Worm (Caenorhabditis elegans) whole organism, L3 larva: ENCODE results near the gene F18A11.5.

Experiments used
- R02D3.7 ChIP-seq: fragments of 150-350 bp; optimal IDR thresholded peaks from 2 replicates; lab custom pipeline; 2014; ENCODE audit warnings: missing biosample characterization, missing genetic modification characterization
- ama-1 ChIP-seq: fragments of 150-350 bp; optimal IDR thresholded peaks from 2 replicates; lab custom pipeline; 2018
- ceh-16 ChIP-seq: sonication (generic microtip); optimal IDR thresholded peaks from 2 replicates; lab custom pipeline; 2017; ENCODE audit warnings: missing biosample characterization, missing genetic modification characterization
- ceh-82 ChIP-seq: fragments of 150-350 bp; optimal IDR thresholded peaks from 2 replicates; lab custom pipeline; 2014; ENCODE audit warnings: missing biosample characterization, missing genetic modification characterization
- daf-12 ChIP-seq: fragments of 150-350 bp; optimal IDR thresholded peaks from 2 replicates; lab custom pipeline; 2014; ENCODE audit warnings: missing biosample characterization, missing genetic modification reagents, missing genetic modification characterization
- elt-1 ChIP-seq: fragments of 150-350 bp; optimal IDR thresholded peaks from 2 replicates; lab custom pipeline; 2014; ENCODE audit warnings: missing biosample characterization, missing genetic modification characterization
- elt-2 ChIP-seq: sonication (generic microtip); optimal IDR thresholded peaks from 2 replicates; lab custom pipeline; 2016; ENCODE audit warnings: missing genetic modification reagents, mild to moderate bottlenecking, missing genetic modification characterization, missing compliant biosample characterization
- elt-3 ChIP-seq, 3 experiments: fragments of 150-350 bp in 1 of 3; sonication (generic microtip) in 2 of 3; optimal IDR thresholded peaks; 2 replicates in 2 of 3; 4 replicates in 1 of 3; lab custom pipeline; 2014 to 2017; ENCODE audit warnings: missing biosample characterization in 3 of 3, missing genetic modification characterization in 3 of 3
- fos-1 ChIP-seq: fragments of 150-350 bp; optimal IDR thresholded peaks from 2 replicates; lab custom pipeline; 2014; ENCODE audit warnings: missing biosample characterization, missing genetic modification characterization
- jun-1 ChIP-seq: fragments of 150-350 bp; optimal IDR thresholded peaks from 2 replicates; lab custom pipeline; 2014; ENCODE audit warnings: missing biosample characterization, missing genetic modification reagents, missing genetic modification characterization
- lin-15B ChIP-seq: fragments of 150-350 bp; optimal IDR thresholded peaks from 2 replicates; lab custom pipeline; 2014; ENCODE audit warnings: missing biosample characterization, missing genetic modification characterization
- lsy-12 ChIP-seq: sonication (generic microtip); optimal IDR thresholded peaks from 2 replicates; lab custom pipeline; 2016; ENCODE audit warnings: mild to moderate bottlenecking, missing genetic modification characterization, missing compliant biosample characterization
- mml-1 ChIP-seq: fragments of 150-350 bp; sonication (generic microtip); optimal IDR thresholded peaks from 3 replicates; lab custom pipeline; 2014; ENCODE audit warnings: missing biosample characterization, missing genetic modification characterization
- nfya-1 ChIP-seq: sonication (generic microtip); optimal IDR thresholded peaks from 2 replicates; lab custom pipeline; 2017; ENCODE audit warnings: missing genetic modification characterization, mild to moderate bottlenecking, missing compliant biosample characterization, antibody characterized with exemption, moderate library complexity; ENCODE audit not compliant: insufficient read depth
- nhr-11 ChIP-seq: fragments of 150-350 bp; optimal IDR thresholded peaks from 2 replicates; lab custom pipeline; 2014; ENCODE audit warnings: missing biosample characterization, missing genetic modification characterization
- nhr-12 ChIP-seq: fragments of 150-350 bp; optimal IDR thresholded peaks from 2 replicates; lab custom pipeline; 2014; ENCODE audit warnings: missing biosample characterization, missing genetic modification characterization
- nhr-23 ChIP-seq: fragments of 150-350 bp; optimal IDR thresholded peaks from 2 replicates; lab custom pipeline; 2014; ENCODE audit warnings: missing biosample characterization, missing genetic modification reagents, missing genetic modification characterization
- nhr-25 ChIP-seq: sonication (generic microtip); optimal IDR thresholded peaks from 2 replicates; lab custom pipeline; 2017; ENCODE audit warnings: missing biosample characterization, missing genetic modification characterization
- nhr-28 ChIP-seq: fragments of 150-350 bp; optimal IDR thresholded peaks from 2 replicates; lab custom pipeline; 2014; ENCODE audit warnings: missing biosample characterization, missing genetic modification characterization
- nhr-43 ChIP-seq: sonication (generic microtip); optimal IDR thresholded peaks from 2 replicates; lab custom pipeline; 2016; ENCODE audit warnings: mild to moderate bottlenecking, missing genetic modification characterization, missing compliant biosample characterization; ENCODE audit not compliant: poor library complexity, severe bottlenecking
- nhr-76 ChIP-seq: fragments of 150-350 bp; sonication (generic microtip); optimal IDR thresholded peaks from 5 replicates; lab custom pipeline; 2014; ENCODE audit warnings: missing biosample characterization, missing genetic modification characterization
- nhr-77 ChIP-seq: fragments of 150-350 bp; optimal IDR thresholded peaks from 2 replicates; lab custom pipeline; 2014; ENCODE audit warnings: missing biosample characterization, missing genetic modification characterization
- pha-4 ChIP-seq: fragments of 150-350 bp; optimal IDR thresholded peaks from 2 replicates; lab custom pipeline; 2014; ENCODE audit warnings: missing biosample characterization, missing genetic modification reagents, missing genetic modification characterization
- pqm-1 ChIP-seq: fragments of 150-350 bp; optimal IDR thresholded peaks from 2 replicates; lab custom pipeline; 2017; ENCODE audit warnings: missing biosample characterization, missing genetic modification characterization, inconsistent platforms
- sea-2 ChIP-seq: fragments of 150-350 bp; sonication (generic microtip); optimal IDR thresholded peaks from 4 replicates; lab custom pipeline; 2014; ENCODE audit warnings: missing biosample characterization, missing genetic modification reagents, missing genetic modification characterization
- skn-1 ChIP-seq: fragments of 150-350 bp; optimal IDR thresholded peaks from 2 replicates; lab custom pipeline; 2014; ENCODE audit warnings: missing biosample characterization, missing genetic modification characterization
- tbx-2 ChIP-seq: sonication (generic microtip); optimal IDR thresholded peaks from 2 replicates; lab custom pipeline; 2016; ENCODE audit warnings: mild to moderate bottlenecking, missing genetic modification characterization, missing compliant biosample characterization
- unc-62 ChIP-seq: fragments of 150-350 bp; sonication (generic microtip); optimal IDR thresholded peaks from 4 replicates; lab custom pipeline; 2014; ENCODE audit warnings: missing biosample characterization, missing genetic modification reagents, missing genetic modification characterization
- ztf-11 ChIP-seq: fragments of 150-350 bp; optimal IDR thresholded peaks from 2 replicates; lab custom pipeline; 2014; ENCODE audit warnings: missing biosample characterization, missing genetic modification characterization
- ztf-4 ChIP-seq: fragments of 150-350 bp; optimal IDR thresholded peaks from 2 replicates; lab custom pipeline; 2014; ENCODE audit warnings: missing biosample characterization, missing genetic modification characterization

Gene F18A11.5

DNA sequence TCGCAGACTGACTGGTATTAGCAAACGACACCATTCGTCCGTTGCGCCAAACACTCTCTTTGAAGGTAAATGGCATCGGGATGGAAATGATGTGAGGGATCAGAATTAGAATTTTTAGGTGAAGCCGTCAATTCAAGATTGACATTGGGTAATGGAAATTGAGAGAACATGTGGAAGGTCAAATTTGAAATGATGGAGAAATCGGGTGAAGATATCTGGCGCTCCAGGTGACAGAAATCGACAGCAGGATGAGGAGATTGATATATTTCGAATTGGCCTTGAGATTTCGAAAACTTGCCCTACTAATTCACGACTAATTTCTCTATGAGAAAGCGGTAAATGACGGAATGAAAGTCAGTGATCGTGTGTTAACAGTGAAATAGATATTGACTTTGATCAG lies 8.5 kb upstream of the F18A11.5 start:
- TF ChIP-seq daf-12 (tag; lab: Kevin White, UChicago) (no peak), nhr-12 (no peak), unc-62 (peak; percentile 2), pha-4 (tag; lab: Kevin White, UChicago) (no peak), nhr-25 (tag; lab: Kevin White, UChicago) (peak; percentile 59), skn-1 (no peak), elt-2 (tag; lab: Kevin White, UChicago) (no peak), nhr-28 (tag; lab: Kevin White, UChicago) (no peak)

DNA sequence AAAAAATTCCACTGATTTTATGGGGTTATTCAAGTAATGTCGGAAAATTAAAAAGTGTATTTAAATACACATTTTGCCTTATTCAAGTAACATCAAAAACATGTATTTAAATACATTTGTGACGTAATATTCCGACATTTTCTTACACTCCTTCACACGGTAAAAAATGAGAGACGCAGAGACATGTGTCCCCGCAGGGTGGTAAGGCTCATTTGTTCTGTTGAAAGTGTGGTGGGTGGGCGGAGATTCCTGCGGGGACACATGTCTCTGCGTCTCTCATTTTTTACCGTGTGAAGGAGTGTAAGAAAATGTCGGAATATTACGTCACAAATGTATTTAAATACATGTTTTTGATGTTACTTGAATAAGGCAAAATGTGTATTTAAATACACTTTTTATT lies 2.3 kb upstream of the F18A11.5 start:
- peak; percentile 3 for TF ChIP-seq R02D3.7 (tag; lab: Kevin White, UChicago)
- peak; percentile 61 for TF ChIP-seq ceh-82 (tag; lab: Kevin White, UChicago)
- peak; percentile 15 for TF ChIP-seq lin-15B (tag; lab: Kevin White, UChicago)
- TF ChIP-seq nhr-23 (tag; lab: Kevin White, UChicago), result peak; percentile 44
- TF ChIP-seq lsy-12 (tag; lab: Kevin White, UChicago), result peak; percentile 50
- peak; percentile 11 for TF ChIP-seq pha-4 (tag; lab: Kevin White, UChicago)
- peak; percentile 30 for TF ChIP-seq tbx-2 (tag; lab: Kevin White, UChicago)
- peak; percentile 3 for TF ChIP-seq jun-1 (tag; lab: Kevin White, UChicago)
- TF ChIP-seq elt-2 (tag; lab: Kevin White, UChicago), result peak; percentile 63
- peak; percentile 56 for TF ChIP-seq nhr-25 (tag; lab: Kevin White, UChicago)
- TF ChIP-seq nfya-1 (tag; lab: Kevin White, UChicago), result peak; percentile 46
- TF ChIP-seq, all 47 proteins: peak for 11; not testable (repeated sequence) for 36

DNA sequence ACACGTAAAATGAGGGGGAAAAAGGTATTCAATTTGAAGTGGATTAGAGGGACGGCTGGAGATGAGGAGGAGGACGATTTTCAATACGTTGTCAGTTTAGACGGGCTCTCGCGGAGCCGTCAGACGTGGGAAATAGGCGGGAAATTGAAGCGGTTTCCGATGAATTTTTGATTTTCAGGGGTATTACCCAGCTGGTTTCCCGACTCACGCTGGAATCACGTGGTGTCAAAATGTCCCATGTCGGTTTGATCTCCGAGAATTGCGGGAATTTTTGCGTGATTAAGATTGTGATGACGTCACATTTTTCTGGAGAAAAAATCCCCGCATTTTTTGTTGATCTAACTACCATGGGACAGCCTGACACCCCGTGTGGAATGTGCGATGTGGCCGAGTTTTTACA lies 1.4 kb downstream of the F18A11.5 start:
- TF ChIP-seq nhr-43 (tag; lab: Kevin White, UChicago) (no peak), mml-1 (tag; lab: Kevin White, UChicago) (no peak), pha-4 (tag; lab: Kevin White, UChicago) (no peak), ama-1 (lab: Kevin White, UChicago) (no peak), nhr-12 (no peak), nhr-11 (tag; lab: Kevin White, UChicago) (no peak), ztf-4 (tag; lab: Kevin White, UChicago) (no peak)
- TF ChIP-seq, all 47 proteins: peak for 0

DNA sequence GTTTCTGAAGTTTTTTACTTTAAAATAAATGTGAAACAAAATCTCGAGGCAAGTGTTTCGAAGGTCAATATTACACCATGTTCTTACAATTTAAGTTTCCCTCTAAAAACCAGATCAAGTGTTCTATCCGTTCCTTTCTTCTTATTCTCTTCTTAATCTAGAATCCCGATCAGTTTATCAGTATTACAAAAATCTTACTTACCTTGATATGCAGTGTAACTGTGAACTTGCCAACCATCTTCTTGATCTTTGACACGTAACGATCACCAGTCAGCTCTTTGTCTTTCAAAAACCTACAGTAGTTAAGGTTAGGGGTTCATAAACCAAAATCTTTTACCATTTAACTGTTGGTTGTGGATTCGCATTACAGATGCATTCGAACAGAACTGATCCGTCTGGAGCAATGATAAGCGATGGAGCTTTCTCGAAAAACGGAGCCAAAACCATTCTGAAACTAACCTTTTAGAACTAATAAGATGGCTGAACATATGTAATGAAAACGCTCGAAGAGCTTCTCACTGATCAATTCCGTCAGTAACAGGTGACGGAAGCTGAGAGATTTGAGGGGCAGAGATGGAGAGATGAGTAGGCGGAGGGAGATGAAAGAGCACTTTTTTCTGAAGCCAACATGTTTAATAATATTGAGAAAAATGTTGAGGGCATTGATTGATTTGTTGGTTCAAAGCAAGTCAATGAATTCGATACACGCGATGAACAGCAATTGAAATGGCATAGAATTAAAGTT lies 6.2 kb downstream of the F18A11.5 start, which contains the start of gene oig-2:
Gene oig-2, minus strand, starts transcription at position 448 of the 745 bp plus-strand sequence.
- TF ChIP-seq nhr-11 (tag; lab: Kevin White, UChicago) (no peak), nhr-25 (tag; lab: Kevin White, UChicago) (peak; percentile 43), nhr-77 (no peak), R02D3.7 (tag; lab: Kevin White, UChicago) (no peak), fos-1 (no peak), elt-1 (tag; lab: Kevin White, UChicago) (peak; percentile 85), nhr-28 (tag; lab: Kevin White, UChicago) (no peak), unc-62 (no peak), elt-3 (tag; optimal IDR thresholded peaks at IDR 0.05; lab: Kevin White, UChicago) (no peak), nfya-1 (tag; lab: Kevin White, UChicago) (no peak), ztf-11 (tag; lab: Kevin White, UChicago) (no peak), ceh-16 (tag; lab: Kevin White, UChicago) (no peak), pqm-1 (tag; lab: Kevin White, UChicago) (no peak)

DNA sequence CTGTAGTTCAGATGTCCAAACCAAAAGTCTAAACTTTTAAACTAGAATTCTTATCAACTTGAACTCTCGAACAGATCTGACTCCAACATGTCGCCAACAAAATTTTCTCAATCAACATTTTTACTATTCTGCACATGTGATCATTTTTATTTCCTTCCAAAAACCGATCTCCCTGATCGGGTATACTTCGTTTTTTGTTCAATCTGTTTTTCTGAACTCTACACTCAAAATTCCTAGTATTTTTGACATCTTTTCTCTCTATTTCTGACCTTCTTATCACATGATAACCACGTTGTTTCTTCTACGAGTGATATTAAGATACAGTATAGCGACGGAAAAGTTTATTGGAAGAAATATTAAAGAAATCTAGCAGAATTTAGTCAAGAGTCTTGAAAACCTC lies 7.8 kb downstream of the F18A11.5 start:
- TF ChIP-seq nhr-28 (tag; lab: Kevin White, UChicago), result no peak
- no peak for TF ChIP-seq nfya-1 (tag; lab: Kevin White, UChicago)
- peak; percentile 62 for TF ChIP-seq pqm-1 (tag; lab: Kevin White, UChicago)
- TF ChIP-seq ztf-11 (tag; lab: Kevin White, UChicago), result no peak
- peak; percentile 14 for TF ChIP-seq nhr-43 (tag; lab: Kevin White, UChicago)
- TF ChIP-seq elt-2 (tag; lab: Kevin White, UChicago), result peak; percentile 84
- TF ChIP-seq sea-2 (GFP tag; lab: Kevin White, UChicago), result no peak
- TF ChIP-seq nhr-23 (tag; lab: Kevin White, UChicago), result peak; percentile 20
- no peak for TF ChIP-seq nhr-76
